Worm (Caenorhabditis elegans): Measurements from ENCODE around the gene str-71.

DNA sequence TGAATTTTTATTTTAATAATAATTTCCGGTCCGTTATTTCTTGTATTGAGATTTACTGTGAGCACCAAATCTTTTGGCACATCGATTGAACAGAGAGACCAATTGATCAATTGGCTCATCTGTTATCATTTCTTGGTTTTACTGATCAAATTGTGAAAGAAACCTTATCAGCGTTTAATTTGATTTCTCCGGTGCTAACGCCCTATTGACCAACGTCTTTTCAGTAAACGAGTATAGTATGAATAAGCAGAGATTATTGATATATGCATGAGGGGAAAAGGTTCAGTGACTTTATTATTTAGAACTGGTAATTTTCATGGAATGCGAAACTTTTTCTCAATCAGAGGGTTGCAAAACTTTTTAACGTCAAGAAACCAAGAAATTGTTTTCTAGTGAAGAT, 20.1 kb upstream of the str-71 start:
- TF ChIP-seq unc-39 (tag; optimal IDR thresholded peaks at IDR 0.05) (no peak), lin-29 (GFP tag; IDR thresholded peaks at IDR 0.05) (no peak), ztf-11 (tag; optimal IDR thresholded peaks at IDR 0.05) (no peak), Y5F2A.4 (GFP tag; optimal IDR thresholded peaks at IDR 0.05) (no peak), nhr-77 (tag; optimal IDR thresholded peaks at IDR 0.05) (no peak), cey-2 (tag; optimal IDR thresholded peaks at IDR 0.05; ENCODE audit: borderline replicate concordance, insufficient read depth) (no peak), nhr-48 (tag; optimal IDR thresholded peaks at IDR 0.05) (no peak), nhr-11 (tag; optimal IDR thresholded peaks at IDR 0.05) (no peak), ama-1 (optimal IDR thresholded peaks at IDR 0.05) (no peak), D1046.2 (GFP tag; IDR thresholded peaks at IDR 0.05) (no peak), ceh-28 (tag; optimal IDR thresholded peaks at IDR 0.05) (no peak), F26F4.8 (GFP tag; conservative IDR thresholded peaks at IDR 0.05) (no peak), lin-15B (tag; optimal IDR thresholded peaks at IDR 0.05) (no peak)
